Fruit fly (Drosophila melanogaster) whole organism, prepupa: ENCODE measurements around the gene CG42587.
"Not testable (repeated sequence)": the region's sequence is repeated elsewhere in the genome, so short reads cannot be mapped to it uniquely, and the experiment has no call there.

Experiments used
- Blimp-1 ChIP-seq: fragments of 200-800 bp; sonication (Bioruptor generic); optimal IDR thresholded peaks from 3 replicates; lab custom pipeline; 2017; ENCODE audit warnings: missing biosample characterization, missing genetic modification characterization, mild to moderate bottlenecking, moderate library complexity, missing genetic modification reagents
- CG10669 ChIP-seq: fragments of 200-800 bp; sonication (Bioruptor generic); optimal IDR thresholded peaks from 3 replicates; lab custom pipeline; 2018; ENCODE audit warnings: missing biosample characterization, mild to moderate bottlenecking, missing genetic modification characterization, moderate library complexity
- CG11294 ChIP-seq: fragments of 200-800 bp; sonication (Bioruptor generic); IDR thresholded peaks from 2 replicates; pipeline ENCODE4 v1.3.6; 2022; ENCODE audit warnings: missing biosample characterization, missing genetic modification characterization
- CG15336 ChIP-seq: fragments of 200-800 bp; sonication (Bioruptor generic); IDR thresholded peaks from 2 replicates; pipeline ENCODE4 v1.3.6; 2022; ENCODE audit warnings: missing biosample characterization, missing genetic modification characterization
- CG1621 ChIP-seq: fragments of 200-800 bp; sonication (Bioruptor generic); optimal IDR thresholded peaks from 3 replicates; lab custom pipeline; 2018; ENCODE audit warnings: missing biosample characterization, mild to moderate bottlenecking, missing genetic modification characterization
- CG16779 ChIP-seq: fragments of 200-800 bp; sonication (Bioruptor generic); optimal IDR thresholded peaks from 3 replicates; lab custom pipeline; 2017; ENCODE audit warnings: missing biosample characterization, mild to moderate bottlenecking, missing genetic modification characterization
- CG3032 ChIP-seq: fragments of 200-800 bp; optimal IDR thresholded peaks from 2 replicates; lab custom pipeline; 2019; ENCODE audit warnings: missing biosample characterization, mild to moderate bottlenecking, missing genetic modification characterization, moderate library complexity
- CG32006 ChIP-seq: fragments of 200-800 bp; sonication (Bioruptor generic); optimal IDR thresholded peaks from 3 replicates; lab custom pipeline; 2017; ENCODE audit warnings: missing biosample characterization, mild to moderate bottlenecking, missing genetic modification characterization
- CG3919 ChIP-seq: fragments of 200-800 bp; sonication (Bioruptor generic); optimal IDR thresholded peaks from 3 replicates; lab custom pipeline; 2016; ENCODE audit warnings: missing biosample characterization, missing genetic modification characterization
- CG4318 ChIP-seq: fragments of 200-800 bp; sonication (Bioruptor generic); optimal IDR thresholded peaks from 3 replicates; lab custom pipeline; 2017; ENCODE audit warnings: missing biosample characterization, mild to moderate bottlenecking, missing genetic modification characterization
- CG6163 ChIP-seq: fragments of 200-800 bp; sonication (Bioruptor generic); IDR thresholded peaks from 3 replicates; pipeline ENCODE4 v1.3.6; 2022; ENCODE audit warnings: missing biosample characterization, missing genetic modification characterization
- CG6276 ChIP-seq: fragments of 200-800 bp; sonication (Bioruptor generic); optimal IDR thresholded peaks from 2 replicates; lab custom pipeline; 2017; ENCODE audit warnings: missing biosample characterization, mild to moderate bottlenecking, missing genetic modification characterization
- CG6792 ChIP-seq: fragments of 200-800 bp; sonication (Bioruptor generic); optimal IDR thresholded peaks from 3 replicates; lab custom pipeline; 2016; ENCODE audit warnings: missing biosample characterization, missing genetic modification characterization
- CG6808 ChIP-seq: fragments of 200-800 bp; sonication (Bioruptor generic); optimal IDR thresholded peaks from 3 replicates; lab custom pipeline; 2017; ENCODE audit warnings: missing biosample characterization, missing genetic modification characterization, mild to moderate bottlenecking, moderate library complexity, missing genetic modification reagents
- CG8632 ChIP-seq: fragments of 200-800 bp; sonication (Bioruptor generic); optimal IDR thresholded peaks from 3 replicates; lab custom pipeline; 2016; ENCODE audit warnings: missing biosample characterization, missing genetic modification characterization
- CG9139 ChIP-seq: fragments of 200-800 bp; sonication (Bioruptor generic); optimal IDR thresholded peaks from 3 replicates; lab custom pipeline; 2017; ENCODE audit warnings: missing biosample characterization, mild to moderate bottlenecking, missing genetic modification characterization
- Eip75B ChIP-seq: fragments of 200-800 bp; sonication (Bioruptor generic); optimal IDR thresholded peaks from 3 replicates; lab custom pipeline; 2016; ENCODE audit warnings: missing biosample characterization, missing genetic modification characterization
- Eip78C ChIP-seq: fragments of 200-800 bp; sonication (Bioruptor generic); peaks from one replicate; lab custom pipeline; 2016; ENCODE audit warnings: missing biosample characterization, missing genetic modification characterization
- Ets96B ChIP-seq: fragments of 200-800 bp; optimal IDR thresholded peaks from 2 replicates; lab custom pipeline; 2019; ENCODE audit warnings: missing biosample characterization, mild to moderate bottlenecking, missing genetic modification characterization, moderate library complexity
- Hr38 ChIP-seq: sonication (Bioruptor generic); optimal IDR thresholded peaks from 2 replicates; lab custom pipeline; 2016; ENCODE audit warnings: missing biosample characterization, missing genetic modification characterization
- Hr39 ChIP-seq: fragments of 200-800 bp; sonication (Bioruptor generic); optimal IDR thresholded peaks from 2 replicates; lab custom pipeline; 2016; ENCODE audit warnings: missing biosample characterization, missing genetic modification characterization
- Hr4 ChIP-seq: fragments of 200-800 bp; sonication (Bioruptor generic); optimal IDR thresholded peaks from 3 replicates; lab custom pipeline; 2016; ENCODE audit warnings: missing biosample characterization, missing genetic modification characterization
- OdsH ChIP-seq: fragments of 200-800 bp; sonication (Bioruptor generic); optimal IDR thresholded peaks from 3 replicates; lab custom pipeline; 2016; ENCODE audit warnings: missing biosample characterization, missing genetic modification characterization
- Smox ChIP-seq: fragments of 200-800 bp; sonication (Bioruptor generic); optimal IDR thresholded peaks from 3 replicates; lab custom pipeline; 2016; ENCODE audit warnings: missing biosample characterization, missing genetic modification characterization
- Sox15 ChIP-seq: fragments of 200-800 bp; sonication (Bioruptor generic); optimal IDR thresholded peaks from 3 replicates; lab custom pipeline; 2016; ENCODE audit warnings: missing biosample characterization, missing genetic modification characterization
- acj6 ChIP-seq: fragments of 200-800 bp; sonication (Bioruptor generic); optimal IDR thresholded peaks from 3 replicates; lab custom pipeline; 2016; ENCODE audit warnings: missing biosample characterization, missing genetic modification characterization
- cyc ChIP-seq: fragments of 200-800 bp; sonication (Bioruptor generic); optimal IDR thresholded peaks from 3 replicates; lab custom pipeline; 2016; ENCODE audit warnings: missing biosample characterization, missing genetic modification characterization
- eg ChIP-seq: fragments of 200-800 bp; sonication (Bioruptor generic); IDR thresholded peaks from 3 replicates; pipeline ENCODE4 v1.3.6; 2022; ENCODE audit warnings: missing biosample characterization, missing genetic modification characterization
- fd59A ChIP-seq: fragments of 200-800 bp; sonication (Bioruptor generic); optimal IDR thresholded peaks from 2 replicates; lab custom pipeline; 2017; ENCODE audit warnings: missing biosample characterization, mild to moderate bottlenecking, missing genetic modification characterization, missing genetic modification reagents
- fd85E ChIP-seq: fragments of 200-800 bp; sonication (Bioruptor generic); optimal IDR thresholded peaks from 3 replicates; lab custom pipeline; 2016; ENCODE audit warnings: missing biosample characterization, missing genetic modification characterization
- fkh ChIP-seq: fragments of 200-800 bp; sonication (Bioruptor generic); optimal IDR thresholded peaks from 3 replicates; lab custom pipeline; 2017; ENCODE audit warnings: missing biosample characterization, mild to moderate bottlenecking, missing genetic modification characterization, moderate library complexity
- net ChIP-seq: fragments of 200-800 bp; sonication (Bioruptor generic); optimal IDR thresholded peaks from 3 replicates; lab custom pipeline; 2016; ENCODE audit warnings: missing biosample characterization, missing genetic modification characterization
- salr ChIP-seq, 2 experiments: fragments of 200-800 bp; sonication (Bioruptor generic); optimal IDR thresholded peaks; 3 replicates each; lab custom pipeline; 2016 to 2018; ENCODE audit warnings: missing biosample characterization in 2 of 2, missing genetic modification characterization in 2 of 2, mild to moderate bottlenecking in 1 of 2
- ss ChIP-seq, 2 experiments: fragments of 200-800 bp; sonication (Bioruptor generic); optimal IDR thresholded peaks; 2 replicates in 1 of 2; 3 replicates in 1 of 2; lab custom pipeline; 2017 to 2018; ENCODE audit warnings: mild to moderate bottlenecking in 2 of 2, missing biosample characterization in 2 of 2, missing genetic modification characterization in 2 of 2, moderate library complexity in 1 of 2
- svp ChIP-seq: fragments of 200-800 bp; sonication (Bioruptor generic); peaks from one replicate; lab custom pipeline; 2016; ENCODE audit warnings: missing biosample characterization, missing genetic modification characterization
- topi ChIP-seq: fragments of 200-800 bp; sonication (Bioruptor generic); optimal IDR thresholded peaks from 3 replicates; lab custom pipeline; 2016; ENCODE audit warnings: missing biosample characterization, missing genetic modification characterization

CG42587 gene

DNA sequence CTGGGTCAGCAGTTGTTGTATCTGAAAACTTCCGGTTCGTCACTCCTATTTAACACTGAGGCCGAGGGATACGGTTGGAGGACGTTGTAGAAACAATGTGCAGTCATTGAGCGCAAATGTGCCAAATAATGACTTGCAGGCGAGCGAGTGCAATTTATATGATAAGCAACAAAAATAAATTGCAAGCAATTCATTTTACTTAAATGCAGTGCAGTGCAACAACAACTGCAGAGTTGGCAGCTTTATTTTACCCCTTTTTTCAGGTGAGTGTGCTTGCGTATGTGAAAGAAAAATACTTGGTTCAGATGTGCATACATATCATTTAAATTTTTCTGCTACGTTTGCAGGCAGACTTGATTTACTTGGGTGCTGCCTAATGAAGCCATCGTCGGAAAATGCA, 1.1 kb upstream of the CG42587 start:
- no peak for TF ChIP-seq Eip78C (GFP tag; lab: Kevin White, UChicago)
- TF ChIP-seq CG3032 (tag; lab: Kevin White, UChicago), result no peak
- TF ChIP-seq fd85E, result no peak
- TF ChIP-seq CG8632 (GFP tag; lab: Kevin White, UChicago), result no peak
- no peak for TF ChIP-seq fd59A
- no peak for TF ChIP-seq CG1621 (tag; lab: Kevin White, UChicago)
- TF ChIP-seq CG6792, result no peak
- TF ChIP-seq cyc (GFP tag; lab: Kevin White, UChicago), result no peak
- TF ChIP-seq CG4318, result no peak
- TF ChIP-seq Sox15, result no peak
- no peak for TF ChIP-seq CG16779
- no peak for TF ChIP-seq CG10669 (GFP tag; lab: Kevin White, UChicago)
- no peak for TF ChIP-seq Hr38 (GFP tag; lab: Kevin White, UChicago)
- no peak for TF ChIP-seq svp (GFP tag; lab: Kevin White, UChicago)
- no peak for TF ChIP-seq net (GFP tag; lab: Kevin White, UChicago)
- TF ChIP-seq, all 60 proteins: peak for 0

DNA sequence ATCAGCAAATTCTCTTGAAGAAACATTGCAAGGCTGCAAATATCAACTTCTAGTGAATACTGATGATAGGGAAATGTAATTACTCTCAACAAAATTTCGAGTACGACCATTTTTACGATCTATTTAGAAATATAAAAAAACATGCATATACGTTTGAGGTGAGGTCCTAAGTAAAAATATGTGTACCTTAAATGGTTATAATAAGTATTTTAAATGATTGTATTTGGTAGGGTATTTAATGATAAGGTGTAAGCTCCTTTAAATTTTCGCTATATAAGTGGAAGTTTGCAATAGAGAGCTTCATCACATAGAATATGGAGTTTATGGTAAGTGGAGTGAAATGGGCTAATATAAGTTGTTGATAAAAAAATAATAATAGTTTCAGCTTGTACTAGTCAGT, 889 bp downstream of the CG42587 start, which contains the start of gene CG42681:
CG42681 (plus strand) TSS at position 301 of the 400 bp plus-strand sequence.
- no peak for TF ChIP-seq Sox15
- peak; percentile 48 for TF ChIP-seq Eip78C (GFP tag; lab: Kevin White, UChicago)
- TF ChIP-seq fd59A, result no peak
- TF ChIP-seq svp (GFP tag; lab: Kevin White, UChicago), result peak; percentile 51
- TF ChIP-seq cyc (GFP tag; lab: Kevin White, UChicago), result no peak
- no peak for TF ChIP-seq salr (GFP tag; optimal IDR thresholded peaks at IDR 0.05; lab: Kevin White, UChicago)
- TF ChIP-seq CG10669 (GFP tag; lab: Kevin White, UChicago), result no peak
- TF ChIP-seq CG3919 (GFP tag; lab: Kevin White, UChicago), result no peak
- no peak for TF ChIP-seq Ets96B (tag; lab: Kevin White, UChicago)
- TF ChIP-seq OdsH, result no peak
- TF ChIP-seq topi (GFP tag; lab: Kevin White, UChicago), result no peak
- no peak for TF ChIP-seq Smox (GFP tag; lab: Kevin White, UChicago)
- TF ChIP-seq fd85E, result no peak
- TF ChIP-seq CG6808 (GFP tag; lab: Kevin White, UChicago), result no peak
- TF ChIP-seq CG6163 (GFP tag; lab: Robert Waterston, UW), result no peak
- no peak for TF ChIP-seq Eip75B
- TF ChIP-seq eg (GFP tag; lab: Robert Waterston, UW), result no peak
- peak; percentile 36 for TF ChIP-seq Hr4
- TF ChIP-seq CG32006 (GFP tag; lab: Kevin White, UChicago), result peak; percentile 32

DNA sequence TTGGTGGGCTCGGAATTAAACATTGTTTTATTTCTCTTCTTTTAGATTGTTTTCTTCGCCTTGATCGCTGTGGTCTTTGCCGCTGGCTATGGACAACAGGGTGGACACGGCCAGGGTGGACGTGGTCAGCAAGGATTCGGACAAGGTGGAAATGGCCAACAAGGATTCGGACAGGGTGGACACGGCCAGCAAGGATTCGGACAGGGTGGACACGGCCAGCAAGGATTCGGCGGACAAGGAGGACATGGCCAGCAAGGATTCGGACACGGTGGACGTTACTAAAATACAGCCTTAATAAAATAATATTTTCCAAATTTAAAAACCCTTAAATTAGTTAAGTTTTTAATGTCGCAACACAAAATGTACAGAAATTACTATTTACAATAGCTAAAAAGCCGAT, 1.7 kb downstream of the CG42587 start:
- TF ChIP-seq Hr4 (no peak), CG11294 (GFP tag; lab: Robert Waterston, UW) (no peak), CG9139 (GFP tag; lab: Kevin White, UChicago) (no peak), Hr39 (no peak), CG3032 (tag; lab: Kevin White, UChicago) (no peak), CG15336 (GFP tag; lab: Robert Waterston, UW) (no peak), acj6 (GFP tag; lab: Kevin White, UChicago) (no peak), fkh (GFP tag; lab: Kevin White, UChicago) (no peak), Blimp-1 (GFP tag; lab: Kevin White, UChicago) (no peak)

dm6 chr2L:14742893-14743292, 2.1 kb downstream of the CG42587 start, which contains the start of gene CG34166:
Gene CG34166, plus strand, starts transcription at chr2L:14743193.
- TF ChIP-seq salr (GFP tag; optimal IDR thresholded peaks at IDR 0.05; lab: Kevin White, UChicago); ss (GFP tag; optimal IDR thresholded peaks at IDR 0.05; lab: Kevin White, UChicago); CG6276: not testable (repeated sequence)
- TF ChIP-seq, all 60 proteins: peak for 0; not testable (repeated sequence) for 60
